Fruit fly (Drosophila melanogaster): ENCODE measurements around the gene CG31697.

Gene CG31697

dm6 chr2L:19517154-19517814 is 18.0 kb upstream of the CG31697 start, which contains the start of gene Hasp (continued):
- TF ChIP-seq vvl (GFP tag; IDR thresholded peaks at IDR 0.05), result peak; percentile 83
- TF ChIP-seq CG14014 (GFP tag; IDR thresholded peaks at IDR 0.05), result peak; percentile 63; the same call in 1 of the 2 replicates
- no peak for TF ChIP-seq pros (GFP tag; optimal IDR thresholded peaks at IDR 0.05)
- TF ChIP-seq CG11456 (GFP tag; IDR thresholded peaks at IDR 0.05), result peak; percentile 60; the same call in 2 of the 3 replicates
- peak; percentile 8 for TF ChIP-seq mirr (GFP tag; optimal IDR thresholded peaks at IDR 0.05)
- no peak for TF ChIP-seq CHES-1-like (GFP tag; optimal IDR thresholded peaks at IDR 0.05)
- TF ChIP-seq Bdp1 (GFP tag; optimal IDR thresholded peaks at IDR 0.05), result no peak
- peak; percentile 51 for TF ChIP-seq Max (GFP tag; optimal IDR thresholded peaks at IDR 0.05)
- TF ChIP-seq CG11093 (GFP tag; IDR thresholded peaks at IDR 0.05), result no peak
- no peak for TF ChIP-seq lbe (GFP tag; optimal IDR thresholded peaks at IDR 0.05)
- no peak for TF ChIP-seq CG9817 (tag; optimal IDR thresholded peaks at IDR 0.05)
- peak; percentile 48 for TF ChIP-seq Nf-YC (tag; optimal IDR thresholded peaks at IDR 0.05)
- no peak for TF ChIP-seq CG9215 (GFP tag; IDR thresholded peaks at IDR 0.05)
- TF ChIP-seq Bgb (GFP tag; IDR thresholded peaks at IDR 0.05; ENCODE audit: partially characterized antibody), result peak; percentile 58
- TF ChIP-seq ato (GFP tag; IDR thresholded peaks at IDR 0.05; ENCODE audit: partially characterized antibody), result peak; percentile 88
- no peak for TF ChIP-seq CG33557 (GFP tag; optimal IDR thresholded peaks at IDR 0.05)
- peak; percentile 79 for TF ChIP-seq zfh1 (GFP tag; IDR thresholded peaks at IDR 0.05)
- TF ChIP-seq CG11398 (GFP tag; optimal IDR thresholded peaks at IDR 0.05), result no peak
- TF ChIP-seq tup (GFP tag; optimal IDR thresholded peaks at IDR 0.05), result no peak
- no peak for TF ChIP-seq twi (tag; optimal IDR thresholded peaks at IDR 0.05)
- no peak for TF ChIP-seq CG16815 (GFP tag; optimal IDR thresholded peaks at IDR 0.05)
- TF ChIP-seq CG7839 (tag; optimal IDR thresholded peaks at IDR 0.05), result peak; percentile 83
- no peak for TF ChIP-seq CG34376 (GFP tag; optimal IDR thresholded peaks at IDR 0.05)
- no peak for TF ChIP-seq CG12744 (GFP tag; optimal IDR thresholded peaks at IDR 0.05)
- TF ChIP-seq tx (GFP tag; optimal IDR thresholded peaks at IDR 0.05), result no peak
- TF ChIP-seq psq (GFP tag; optimal IDR thresholded peaks at IDR 0.05), result no peak
- no peak for TF ChIP-seq Sox102F (GFP tag; optimal IDR thresholded peaks at IDR 0.05)
- TF ChIP-seq ftz-f1 (GFP tag; optimal IDR thresholded peaks at IDR 0.05), result no peak
- TF ChIP-seq Adf1 (GFP tag; IDR thresholded peaks at IDR 0.05), result no peak
- TF ChIP-seq dimm (GFP tag; IDR thresholded peaks at IDR 0.05), result no peak
- peak; percentile 79 for TF ChIP-seq CG4707 (GFP tag; optimal IDR thresholded peaks at IDR 0.05)
- peak; percentile 65 for TF ChIP-seq CG31441 (GFP tag; IDR thresholded peaks at IDR 0.05)
- TF ChIP-seq CG9437 (GFP tag; optimal IDR thresholded peaks at IDR 0.05), result peak; percentile 12
- TF ChIP-seq CG12659 (GFP tag; optimal IDR thresholded peaks at IDR 0.05), result peak; percentile 46
- no peak for TF ChIP-seq dan (GFP tag; IDR thresholded peaks at IDR 0.05)
- TF ChIP-seq CG7372 (GFP tag; IDR thresholded peaks at IDR 0.05), result no peak
- peak; percentile 44 for TF ChIP-seq CG12219 (GFP tag; optimal IDR thresholded peaks at IDR 0.05)
- TF ChIP-seq fru (optimal IDR thresholded peaks at IDR 0.05), result no peak
- TF ChIP-seq CG4404 (GFP tag; IDR thresholded peaks at IDR 0.05), result no peak
- peak; percentile 62 for TF ChIP-seq ind (GFP tag; optimal IDR thresholded peaks at IDR 0.05)
- TF ChIP-seq CG17359 (tag; optimal IDR thresholded peaks at IDR 0.05), result peak; percentile 70
- no peak for TF ChIP-seq grn (GFP tag; optimal IDR thresholded peaks at IDR 0.05)
- TF ChIP-seq crol (GFP tag; IDR thresholded peaks at IDR 0.05), result no peak
- TF ChIP-seq CG18476 (GFP tag; optimal IDR thresholded peaks at IDR 0.05), result peak; percentile 42
- no peak for TF ChIP-seq Sry-β (GFP tag; optimal IDR thresholded peaks at IDR 0.05)
- TF ChIP-seq gro (GFP tag; optimal IDR thresholded peaks at IDR 0.05), result no peak
- no peak for TF ChIP-seq Hr39 (optimal IDR thresholded peaks at IDR 0.05)
- TF ChIP-seq CG14441 (GFP tag; IDR thresholded peaks at IDR 0.05), result peak; percentile 53; the same call in 1 of the 2 replicates
- TF ChIP-seq CrebB (tag; optimal IDR thresholded peaks at IDR 0.05), result no peak
- TF ChIP-seq Rx (GFP tag; IDR thresholded peaks at IDR 0.05), result no peak
- no peak for TF ChIP-seq Doc2 (GFP tag; IDR thresholded peaks at IDR 0.05)
- no peak for TF ChIP-seq ERR (GFP tag; optimal IDR thresholded peaks at IDR 0.05)

Data from whole organism, embryonic.